Fruit fly (Drosophila melanogaster) whole organism, embryonic: Measurements from ENCODE around the gene enc.

Source experiments
- Ada2b ChIP-seq: fragments of 200-800 bp; sonication (Bioruptor generic); IDR thresholded peaks from 2 replicates; pipeline ENCODE4 v1.3.6; 2022; ENCODE audit warnings: missing biosample characterization, missing genetic modification characterization
- Adf1 ChIP-seq: fragments of 200-800 bp; sonication (Bioruptor generic); IDR thresholded peaks from 2 replicates; pipeline ENCODE4 v1.3.6; 2022; ENCODE audit warnings: missing biosample characterization, missing genetic modification characterization
- Atf6 ChIP-seq: fragments of 200-800 bp; sonication (Bioruptor generic); IDR thresholded peaks from 2 replicates; pipeline ENCODE4 v1.3.6; 2022; ENCODE audit warnings: missing biosample characterization, missing genetic modification characterization
- Awh ChIP-seq: fragments of 200-800 bp; sonication (Bioruptor generic); IDR thresholded peaks from 2 replicates; pipeline ENCODE4, ENCODE4 v1.3.6; 2022; ENCODE audit warnings: missing biosample characterization, missing genetic modification characterization
- CG10274 ChIP-seq: fragments of 200-800 bp; sonication (Bioruptor generic); optimal IDR thresholded peaks from 3 replicates; lab custom pipeline; 2017; ENCODE audit warnings: missing biosample characterization, mild to moderate bottlenecking, missing genetic modification characterization
- CG12155 ChIP-seq: fragments of 200-800 bp; sonication (Bioruptor generic); optimal IDR thresholded peaks from 3 replicates; lab custom pipeline; 2016; ENCODE audit warnings: missing biosample characterization, missing genetic modification characterization
- CG12236 ChIP-seq: fragments of 200-800 bp; sonication (Bioruptor generic); optimal IDR thresholded peaks from 2 replicates; lab custom pipeline; 2016; ENCODE audit warnings: missing biosample characterization, missing genetic modification characterization
- CG13775 ChIP-seq: fragments of 200-800 bp; sonication (Bioruptor generic); optimal IDR thresholded peaks from 3 replicates; lab custom pipeline; 2017; ENCODE audit warnings: missing biosample characterization, mild to moderate bottlenecking, missing genetic modification characterization
- CG15073 ChIP-seq: fragments of 200-800 bp; sonication (Bioruptor generic); optimal IDR thresholded peaks from 2 replicates; lab custom pipeline; 2016; ENCODE audit warnings: missing biosample characterization, missing genetic modification characterization
- CG15514 ChIP-seq: fragments of 200-800 bp; sonication (Bioruptor generic); optimal IDR thresholded peaks from 3 replicates; lab custom pipeline; 2017; ENCODE audit warnings: missing biosample characterization, missing genetic modification characterization, mild to moderate bottlenecking, moderate library complexity, missing genetic modification reagents
- CG1792 ChIP-seq: fragments of 200-800 bp; sonication (Bioruptor generic); optimal IDR thresholded peaks from 2 replicates; lab custom pipeline; 2016; ENCODE audit warnings: missing biosample characterization, missing genetic modification characterization
- CG18011 ChIP-seq: fragments of 200-800 bp; sonication (Bioruptor generic); optimal IDR thresholded peaks from 2 replicates; lab custom pipeline; 2017; ENCODE audit warnings: missing biosample characterization, missing genetic modification characterization, mild to moderate bottlenecking, moderate library complexity, missing genotype
- CG33213 ChIP-seq: fragments of 200-800 bp; sonication (Bioruptor generic); optimal IDR thresholded peaks from 3 replicates; lab custom pipeline; 2016; ENCODE audit warnings: missing biosample characterization, missing genetic modification characterization
- CG34224 ChIP-seq: fragments of 200-800 bp; sonication (Bioruptor generic); IDR thresholded peaks from 3 replicates; pipeline ENCODE4 v1.3.6; 2022; ENCODE audit warnings: missing biosample characterization, missing genetic modification characterization; ENCODE audit not compliant: partially characterized antibody
- CG6272 ChIP-seq: fragments of 200-800 bp; sonication (Bioruptor generic); IDR thresholded peaks from 2 replicates; pipeline ENCODE4 v1.3.6; 2022; ENCODE audit warnings: missing biosample characterization, missing genetic modification characterization
- CG7963 ChIP-seq: fragments of 200-800 bp; sonication (Bioruptor generic); IDR thresholded peaks from 3 replicates; pipeline ENCODE4 v1.3.6; 2022; ENCODE audit warnings: missing biosample characterization, missing genetic modification characterization; ENCODE audit not compliant: partially characterized antibody
- CG8765 ChIP-seq: fragments of 200-800 bp; sonication (Bioruptor generic); IDR thresholded peaks from 2 replicates; pipeline ENCODE4 v1.3.6; 2022; ENCODE audit warnings: missing biosample characterization, missing genetic modification characterization
- CHES-1-like ChIP-seq: fragments of 200-800 bp; sonication (Bioruptor generic); optimal IDR thresholded peaks from 2 replicates; lab custom pipeline; 2016; ENCODE audit warnings: missing biosample characterization, missing genetic modification characterization
- D19B ChIP-seq: fragments of 200-800 bp; sonication (Bioruptor generic); optimal IDR thresholded peaks from 2 replicates; lab custom pipeline; 2017; ENCODE audit warnings: missing biosample characterization, mild to moderate bottlenecking, missing genetic modification characterization
- Dad ChIP-seq: fragments of 200-800 bp; sonication (Bioruptor generic); optimal IDR thresholded peaks from 3 replicates; lab custom pipeline; 2016; ENCODE audit warnings: missing biosample characterization, missing genetic modification characterization
- Dek ChIP-seq: fragments of 200-800 bp; sonication (Bioruptor generic); optimal IDR thresholded peaks from 3 replicates; lab custom pipeline; 2019; ENCODE audit warnings: missing biosample characterization, mild to moderate bottlenecking, missing genetic modification characterization, moderate library complexity
- Doc2 ChIP-seq: fragments of 200-800 bp; sonication (Bioruptor generic); IDR thresholded peaks from 2 replicates; pipeline ENCODE4 v1.3.6; 2022; ENCODE audit warnings: missing biosample characterization, missing genetic modification characterization
- HLH4C ChIP-seq: fragments of 200-800 bp; sonication (Bioruptor generic); IDR thresholded peaks from 3 replicates; pipeline ENCODE4 v1.3.6; 2022; ENCODE audit warnings: missing biosample characterization, missing genetic modification characterization; ENCODE audit not compliant: partially characterized antibody
- Hmx ChIP-seq: fragments of 200-800 bp; sonication (Bioruptor generic); optimal IDR thresholded peaks from 2 replicates; lab custom pipeline; 2016; ENCODE audit warnings: missing biosample characterization, missing genetic modification characterization
- Hr78 ChIP-seq, 2 experiments: fragments of 200-800 bp in 1 of 2; fragments of >200 bp in 1 of 2; sonication (Bioruptor generic) in 1 of 2; optimal IDR thresholded peaks; 2 replicates each; lab custom pipeline; 2017 to 2019; ENCODE audit warnings: missing biosample characterization in 2 of 2, missing genetic modification characterization in 2 of 2, mild to moderate bottlenecking in 1 of 2, moderate library complexity in 1 of 2
- Jarid2 ChIP-seq: fragments of 200-800 bp; sonication (Bioruptor generic); optimal IDR thresholded peaks from 3 replicates; lab custom pipeline; 2017; ENCODE audit warnings: mild to moderate bottlenecking, missing biosample characterization, missing genetic modification reagents, missing genetic modification characterization
- Meics ChIP-seq: fragments of 200-800 bp; sonication (Bioruptor generic); optimal IDR thresholded peaks from 2 replicates; lab custom pipeline; 2017; ENCODE audit warnings: missing biosample characterization, mild to moderate bottlenecking, missing genetic modification characterization
- Myb ChIP-seq: fragments of 200-800 bp; sonication (Bioruptor generic); optimal IDR thresholded peaks from 2 replicates; lab custom pipeline; 2016; ENCODE audit warnings: missing biosample characterization, missing genetic modification characterization
- Optix ChIP-seq: fragments of 200-800 bp; sonication (Bioruptor generic); IDR thresholded peaks from 3 replicates; pipeline ENCODE4 v1.3.6; 2022; ENCODE audit warnings: missing biosample characterization, missing genetic modification characterization
- Sox100B ChIP-seq: fragments of 200-800 bp; sonication (Bioruptor generic); optimal IDR thresholded peaks from 3 replicates; lab custom pipeline; 2018; ENCODE audit warnings: missing biosample characterization, mild to moderate bottlenecking, missing genetic modification characterization
- Taf1 ChIP-seq: fragments of 200-800 bp; sonication (Bioruptor generic); IDR thresholded peaks from 2 replicates; pipeline ENCODE4 v1.3.6; 2022; ENCODE audit warnings: missing biosample characterization, missing genetic modification characterization
- Vsx1 ChIP-seq: fragments of 200-800 bp; sonication (Bioruptor generic); optimal IDR thresholded peaks from 2 replicates; lab custom pipeline; 2017; ENCODE audit warnings: missing biosample characterization, mild to moderate bottlenecking, missing genetic modification characterization, missing genetic modification reagents
- cad ChIP-seq: fragments of >200 bp; optimal IDR thresholded peaks from 2 replicates; lab custom pipeline; 2017; ENCODE audit warnings: missing biosample characterization, missing genetic modification characterization
- ci ChIP-seq: fragments of 200-800 bp; sonication (Bioruptor generic); IDR thresholded peaks from 3 replicates; pipeline ENCODE4 v1.3.6; 2022; ENCODE audit warnings: missing biosample characterization, missing genetic modification characterization
- crol ChIP-seq: fragments of 200-800 bp; sonication (Bioruptor generic); IDR thresholded peaks from 2 replicates; pipeline ENCODE4 v1.3.6; 2022; ENCODE audit warnings: missing biosample characterization, missing genetic modification characterization
- da ChIP-seq: fragments of 200-800 bp; sonication (Bioruptor generic); optimal IDR thresholded peaks from 2 replicates; lab custom pipeline; 2016; ENCODE audit warnings: missing biosample characterization, missing genetic modification characterization
- dmrt11E ChIP-seq: fragments of 200-800 bp; sonication (Bioruptor generic); optimal IDR thresholded peaks from 3 replicates; lab custom pipeline; 2018; ENCODE audit warnings: missing biosample characterization, mild to moderate bottlenecking, missing genetic modification characterization, moderate library complexity
- eve ChIP-seq, 2 experiments: fragments of >200 bp; optimal IDR thresholded peaks; 2 replicates each; lab custom pipeline; 2017; ENCODE audit warnings: missing biosample characterization in 2 of 2, missing genetic modification characterization in 2 of 2
- jing ChIP-seq: fragments of 200-800 bp; sonication (Bioruptor generic); optimal IDR thresholded peaks from 2 replicates; lab custom pipeline; 2018; ENCODE audit warnings: missing biosample characterization, mild to moderate bottlenecking, missing genetic modification characterization
- pb ChIP-seq: fragments of 200-800 bp; sonication (Bioruptor generic); optimal IDR thresholded peaks from 3 replicates; lab custom pipeline; 2016; ENCODE audit warnings: missing biosample characterization, missing genetic modification characterization
- phol ChIP-seq: fragments of 200-800 bp; sonication (Bioruptor generic); optimal IDR thresholded peaks from 3 replicates; lab custom pipeline; 2018; ENCODE audit warnings: missing biosample characterization, mild to moderate bottlenecking, missing genetic modification characterization, moderate library complexity
- pita ChIP-seq: fragments of 200-800 bp; sonication (Bioruptor generic); optimal IDR thresholded peaks from 2 replicates; lab custom pipeline; 2017; ENCODE audit warnings: missing biosample characterization, mild to moderate bottlenecking, missing genetic modification characterization
- pnt ChIP-seq: fragments of 200-800 bp; sonication (Bioruptor generic); optimal IDR thresholded peaks from 3 replicates; lab custom pipeline; 2016; ENCODE audit warnings: missing biosample characterization, missing genetic modification characterization
- prd ChIP-seq, 3 experiments: fragments of >200 bp in 2 of 3; fragments of 200-800 bp in 1 of 3; sonication (Bioruptor generic) in 1 of 3; optimal IDR thresholded peaks in 2 of 3; IDR thresholded peaks in 1 of 3; 2 replicates in 2 of 3; 3 replicates in 1 of 3; pipeline versions ENCODE4 v1.3.6 to Lab custom; 2017 to 2022; ENCODE audit warnings: missing biosample characterization in 1 of 3, missing genetic modification characterization in 1 of 3
- pum ChIP-seq: fragments of 200-800 bp; sonication (Bioruptor generic); optimal IDR thresholded peaks from 2 replicates; lab custom pipeline; 2016; ENCODE audit warnings: missing biosample characterization, missing genetic modification characterization
- ranshi ChIP-seq: fragments of 200-800 bp; sonication (Bioruptor generic); IDR thresholded peaks from 2 replicates; pipeline ENCODE4 v1.3.6; 2022; ENCODE audit warnings: missing biosample characterization, missing genetic modification characterization
- ro ChIP-seq: fragments of 200-800 bp; sonication (Bioruptor generic); IDR thresholded peaks from 2 replicates; pipeline ENCODE4 v1.3.6; 2022; ENCODE audit warnings: missing biosample characterization, missing genetic modification characterization
- sc ChIP-seq, 3 experiments: fragments of >200 bp in 2 of 3; fragments of 200-800 bp in 1 of 3; sonication (Bioruptor generic) in 1 of 3; optimal IDR thresholded peaks; 2 replicates in 2 of 3; 3 replicates in 1 of 3; lab custom pipeline; 2017; ENCODE audit warnings: mild to moderate bottlenecking in 1 of 3, missing biosample characterization in 1 of 3, missing genetic modification characterization in 1 of 3, missing genetic modification reagents in 1 of 3
- vvl ChIP-seq: fragments of 200-800 bp; sonication (Bioruptor generic); IDR thresholded peaks from 2 replicates; pipeline ENCODE4 v1.3.6; 2022; ENCODE audit warnings: missing biosample characterization, missing genetic modification characterization
- zfh2 ChIP-seq: fragments of 200-800 bp; sonication (Bioruptor generic); optimal IDR thresholded peaks from 2 replicates; lab custom pipeline; 2016; ENCODE audit warnings: missing biosample characterization, missing genetic modification characterization

Gene enc

dm6 chr3L:3875004-3875403 is 56.5 kb downstream of the enc start (continued):
- TF ChIP-seq prd (optimal IDR thresholded peaks at IDR 0.05; lab: Kevin White, UChicago), result no peak
- TF ChIP-seq prd (GFP tag; IDR thresholded peaks at IDR 0.05; lab: Robert Waterston, UW), result peak; percentile 70; the same call in 2 of the 3 replicates
- TF ChIP-seq jing (GFP tag; lab: Kevin White, UChicago), result no peak
- no peak for TF ChIP-seq HLH4C (GFP tag; lab: Robert Waterston, UW)
- peak in 1 of 2 experiments; percentile 47 for TF ChIP-seq eve (GFP tag; optimal IDR thresholded peaks at IDR 0.05; lab: Kevin White, UChicago)
- no peak for TF ChIP-seq CG15073 (GFP tag; lab: Kevin White, UChicago)
- TF ChIP-seq Meics (GFP tag; lab: Kevin White, UChicago), result no peak
- 0 out of 3 replicates have a peak, but pooled peaks have one; percentile 51 for TF ChIP-seq ci (GFP tag; lab: Robert Waterston, UW)
- no peak for TF ChIP-seq Doc2
- no peak for TF ChIP-seq Taf1
- peak; percentile 21 for TF ChIP-seq Sox100B (GFP tag; lab: Kevin White, UChicago)
- TF ChIP-seq Adf1 (GFP tag; lab: Robert Waterston, UW), result no peak
- peak; percentile 69; the same call in 1 of the 2 replicates for TF ChIP-seq CG8765 (GFP tag; lab: Robert Waterston, UW)
- no peak for TF ChIP-seq Ada2b
- no peak for TF ChIP-seq da (GFP tag; lab: Kevin White, UChicago)
- TF ChIP-seq Myb (GFP tag; lab: Kevin White, UChicago), result no peak
- no peak for TF ChIP-seq D19B (GFP tag; lab: Kevin White, UChicago)
- no peak for TF ChIP-seq Dek
- no peak for TF ChIP-seq zfh2
- TF ChIP-seq vvl (GFP tag; lab: Robert Waterston, UW), result peak; percentile 30; the same call in 1 of the 2 replicates
- TF ChIP-seq CG33213 (GFP tag; lab: Kevin White, UChicago), result no peak
- TF ChIP-seq CG12236 (GFP tag; lab: Kevin White, UChicago), result peak; percentile 16
- no peak for TF ChIP-seq CG15514
- no peak for TF ChIP-seq sc (optimal IDR thresholded peaks at IDR 0.05; lab: Kevin White, UChicago)
- peak; percentile 8 for TF ChIP-seq sc (GFP tag; optimal IDR thresholded peaks at IDR 0.05; lab: Kevin White, UChicago)
- TF ChIP-seq pita (GFP tag; lab: Kevin White, UChicago), result no peak
- TF ChIP-seq pum, result peak; percentile 54
- no peak for TF ChIP-seq Dad (GFP tag; lab: Kevin White, UChicago)
- TF ChIP-seq Vsx1 (GFP tag; lab: Kevin White, UChicago), result no peak
- TF ChIP-seq CG12155 (GFP tag; lab: Kevin White, UChicago), result peak; percentile 1
- TF ChIP-seq CG6272 (GFP tag; lab: Robert Waterston, UW), result no peak
- TF ChIP-seq Hmx, result no peak
- no peak for TF ChIP-seq Jarid2 (GFP tag; lab: Kevin White, UChicago)
- no peak for TF ChIP-seq Hr78 (GFP tag; optimal IDR thresholded peaks at IDR 0.05; lab: Kevin White, UChicago)
- TF ChIP-seq CG18011 (GFP tag; lab: Kevin White, UChicago), result no peak
- no peak for TF ChIP-seq CHES-1-like
- no peak for TF ChIP-seq ro (GFP tag; lab: Robert Waterston, UW)
- no peak for TF ChIP-seq Atf6
- no peak for TF ChIP-seq CG7963
- TF ChIP-seq ranshi (GFP tag; lab: Robert Waterston, UW), result no peak
- peak; percentile 45 for TF ChIP-seq phol
- no peak for TF ChIP-seq crol (GFP tag; lab: Robert Waterston, UW)
- no peak for TF ChIP-seq Optix
- TF ChIP-seq CG1792 (GFP tag; lab: Kevin White, UChicago), result no peak
- peak; percentile 52 for TF ChIP-seq pnt
- no peak for TF ChIP-seq CG34224
- peak; percentile 28 for TF ChIP-seq CG13775
- TF ChIP-seq CG10274 (GFP tag; lab: Kevin White, UChicago), result no peak
- TF ChIP-seq Awh (GFP tag; lab: Robert Waterston, UW), result peak; percentile 51; the same call in 1 of the 2 replicates
- no peak for TF ChIP-seq cad (GFP tag; lab: Kevin White, UChicago)
- peak; percentile 84 for TF ChIP-seq dmrt11E (tag; lab: Kevin White, UChicago)
- TF ChIP-seq pb (GFP tag; lab: Kevin White, UChicago), result no peak
